Worm (Caenorhabditis elegans): ENCODE data around the gene Y53F4B.20.

DNA sequence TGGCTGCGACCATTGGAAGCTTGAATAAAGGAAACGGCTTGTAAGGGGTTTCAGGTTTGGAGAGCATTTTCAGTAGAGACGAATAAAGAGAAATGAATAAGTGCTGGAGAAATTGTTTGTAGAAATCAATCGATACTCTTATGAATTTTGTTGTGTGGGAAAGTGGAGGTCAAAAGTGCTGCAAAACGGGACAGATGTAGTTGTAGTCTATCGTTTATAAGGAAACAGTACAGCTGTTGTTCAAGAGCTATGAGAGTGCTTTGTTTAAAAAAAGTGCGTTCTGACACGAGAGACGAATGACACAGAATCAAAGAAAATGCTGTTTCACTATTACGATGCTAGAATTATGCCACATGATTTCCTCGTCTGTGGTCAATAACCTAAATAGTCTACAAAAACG is 46.2 kb downstream of the Y53F4B.20 start, which contains the start of gene Y53F4B.62:
- TF ChIP-seq klf-2 (GFP tag; conservative IDR thresholded peaks at IDR 0.05), result no peak
- no peak for TF ChIP-seq med-1 (GFP tag; optimal IDR thresholded peaks at IDR 0.05; ENCODE audit: insufficient read depth)
- no peak for TF ChIP-seq T22C8.4 (GFP tag; IDR thresholded peaks at IDR 0.05)
- no peak for TF ChIP-seq flt-1 (GFP tag; IDR thresholded peaks at IDR 0.05)

Measured in whole organism, midembryonic.